Fruit fly (Drosophila melanogaster) whole organism, embryonic: ENCODE data around the gene CG10621.
A peak's percentile ranks its signal among the peaks of the same experiment; 100 is the strongest.

ENCODE experiments used
- ATbp ChIP-seq: fragments of 200-800 bp; sonication (Bioruptor generic); optimal IDR thresholded peaks from 2 replicates; lab custom pipeline; 2017; ENCODE audit warnings: missing biosample characterization, mild to moderate bottlenecking, missing genetic modification characterization, missing genetic modification reagents
- Abd-B ChIP-seq: fragments of 200-800 bp; sonication (Bioruptor generic); optimal IDR thresholded peaks from 2 replicates; lab custom pipeline; 2018; ENCODE audit warnings: missing biosample characterization, mild to moderate bottlenecking, missing genetic modification characterization, moderate library complexity
- Bteb2 ChIP-seq: fragments of 200-800 bp; sonication (Bioruptor generic); optimal IDR thresholded peaks from 2 replicates; lab custom pipeline; 2016; ENCODE audit warnings: missing biosample characterization, missing genetic modification characterization
- CG10431 ChIP-seq: fragments of 200-800 bp; sonication (Bioruptor generic); optimal IDR thresholded peaks from 3 replicates; lab custom pipeline; 2018; ENCODE audit warnings: missing biosample characterization, mild to moderate bottlenecking, missing genetic modification characterization
- CG10543 ChIP-seq: fragments of 200-800 bp; sonication (Bioruptor generic); optimal IDR thresholded peaks from 3 replicates; lab custom pipeline; 2017; ENCODE audit warnings: missing biosample characterization, mild to moderate bottlenecking, missing genetic modification characterization, moderate library complexity
- CG11247 ChIP-seq: fragments of 200-800 bp; sonication (Bioruptor generic); IDR thresholded peaks from 2 replicates; pipeline ENCODE4 v1.3.6; 2022; ENCODE audit warnings: missing biosample characterization, missing genetic modification characterization
- CG11696 ChIP-seq: fragments of 200-800 bp; sonication (Bioruptor generic); IDR thresholded peaks from 2 replicates; pipeline ENCODE4 v1.3.6; 2022; ENCODE audit warnings: missing biosample characterization, missing genetic modification characterization
- CG12659 ChIP-seq: fragments of 200-800 bp; sonication (Bioruptor generic); optimal IDR thresholded peaks from 3 replicates; lab custom pipeline; 2017; ENCODE audit warnings: mild to moderate bottlenecking, missing biosample characterization, missing genetic modification reagents, missing genetic modification characterization
- CG13287 ChIP-seq: fragments of 200-800 bp; sonication (Bioruptor generic); IDR thresholded peaks from 2 replicates; pipeline ENCODE4 v1.3.6; 2022; ENCODE audit warnings: missing biosample characterization, missing genetic modification characterization; ENCODE audit not compliant: partially characterized antibody
- CG14050 ChIP-seq: fragments of 200-800 bp; sonication (Bioruptor generic); IDR thresholded peaks from 3 replicates; pipeline ENCODE4 v1.3.6; 2022; ENCODE audit warnings: missing biosample characterization, missing genetic modification characterization
- CG14667 ChIP-seq: fragments of 200-800 bp; sonication (Bioruptor generic); IDR thresholded peaks from 2 replicates; pipeline ENCODE4 v1.3.6; 2022; ENCODE audit warnings: missing biosample characterization, missing genetic modification characterization
- CG1529 ChIP-seq: fragments of 200-800 bp; sonication (Bioruptor generic); optimal IDR thresholded peaks from 3 replicates; lab custom pipeline; 2018; ENCODE audit warnings: missing biosample characterization, missing genetic modification characterization
- CG15601 ChIP-seq: fragments of 200-800 bp; sonication (Bioruptor generic); optimal IDR thresholded peaks from 3 replicates; lab custom pipeline; 2019; ENCODE audit warnings: missing biosample characterization, mild to moderate bottlenecking, missing genetic modification characterization, moderate library complexity
- CG17568 ChIP-seq: fragments of 200-800 bp; sonication (Bioruptor generic); optimal IDR thresholded peaks from 2 replicates; lab custom pipeline; 2018; ENCODE audit warnings: missing biosample characterization, mild to moderate bottlenecking, missing genetic modification characterization, moderate library complexity
- CG17802 ChIP-seq: fragments of 200-800 bp; sonication (Bioruptor generic); optimal IDR thresholded peaks from 2 replicates; lab custom pipeline; 2018; ENCODE audit warnings: missing biosample characterization, mild to moderate bottlenecking, missing genetic modification characterization, moderate library complexity
- CG18599 ChIP-seq: fragments of 200-800 bp; sonication (Bioruptor generic); optimal IDR thresholded peaks from 3 replicates; lab custom pipeline; 2017; ENCODE audit warnings: missing biosample characterization, missing genetic modification characterization, mild to moderate bottlenecking, moderate library complexity, missing genetic modification reagents
- CG18619 ChIP-seq: fragments of 200-800 bp; sonication (Bioruptor generic); optimal IDR thresholded peaks from 3 replicates; lab custom pipeline; 2017; ENCODE audit warnings: missing biosample characterization, mild to moderate bottlenecking, missing genetic modification characterization
- CG18764 ChIP-seq: fragments of 200-800 bp; sonication (Bioruptor generic); optimal IDR thresholded peaks from 3 replicates; lab custom pipeline; 2016; ENCODE audit warnings: missing biosample characterization, missing genetic modification characterization
- CG2678 ChIP-seq: fragments of 200-800 bp; sonication (Bioruptor generic); optimal IDR thresholded peaks from 3 replicates; lab custom pipeline; 2019; ENCODE audit warnings: missing biosample characterization, mild to moderate bottlenecking, missing genetic modification characterization, moderate library complexity
- CG30403 ChIP-seq: fragments of 200-800 bp; sonication (Bioruptor generic); optimal IDR thresholded peaks from 3 replicates; lab custom pipeline; 2016; ENCODE audit warnings: missing biosample characterization, missing genetic modification characterization
- CG3281 ChIP-seq: fragments of 200-800 bp; sonication (Bioruptor generic); optimal IDR thresholded peaks from 3 replicates; lab custom pipeline; 2017; ENCODE audit warnings: missing biosample characterization, mild to moderate bottlenecking, missing genetic modification characterization
- CG3407 ChIP-seq: fragments of 200-800 bp; sonication (Bioruptor generic); optimal IDR thresholded peaks from 2 replicates; lab custom pipeline; 2018; ENCODE audit warnings: missing biosample characterization, mild to moderate bottlenecking, missing genetic modification characterization
- CG34376 ChIP-seq: fragments of 200-800 bp; sonication (Bioruptor generic); optimal IDR thresholded peaks from 2 replicates; lab custom pipeline; 2018; ENCODE audit warnings: missing biosample characterization, mild to moderate bottlenecking, missing genetic modification characterization
- CG3995 ChIP-seq: fragments of 200-800 bp; sonication (Bioruptor generic); optimal IDR thresholded peaks from 3 replicates; lab custom pipeline; 2016; ENCODE audit warnings: missing biosample characterization, missing genetic modification characterization
- CG6683 ChIP-seq: fragments of 200-800 bp; sonication (Bioruptor generic); optimal IDR thresholded peaks from 2 replicates; lab custom pipeline; 2017; ENCODE audit warnings: missing biosample characterization, mild to moderate bottlenecking, missing genetic modification characterization, missing genetic modification reagents
- CG7928 ChIP-seq: fragments of 200-800 bp; sonication (Bioruptor generic); optimal IDR thresholded peaks from 2 replicates; lab custom pipeline; 2017; ENCODE audit warnings: missing biosample characterization, mild to moderate bottlenecking, missing genetic modification characterization
- CG8281 ChIP-seq: fragments of 200-800 bp; sonication (Bioruptor generic); optimal IDR thresholded peaks from 2 replicates; lab custom pipeline; 2018; ENCODE audit warnings: missing biosample characterization, mild to moderate bottlenecking, missing genetic modification characterization, moderate library complexity
- CG8924 ChIP-seq: fragments of 200-800 bp; optimal IDR thresholded peaks from 3 replicates; lab custom pipeline; 2019; ENCODE audit warnings: missing biosample characterization, mild to moderate bottlenecking, missing genetic modification characterization, moderate library complexity
- CG9876 ChIP-seq: fragments of 200-800 bp; sonication (Bioruptor generic); optimal IDR thresholded peaks from 2 replicates; lab custom pipeline; 2016; ENCODE audit warnings: missing biosample characterization, missing genetic modification characterization
- Drgx ChIP-seq: fragments of 200-800 bp; sonication (Bioruptor generic); IDR thresholded peaks from 2 replicates; pipeline ENCODE4 v1.3.6; 2022; ENCODE audit warnings: missing biosample characterization, missing genetic modification characterization
- E2f1 ChIP-seq: fragments of 200-800 bp; sonication (Bioruptor generic); IDR thresholded peaks from 2 replicates; pipeline ENCODE4 v1.3.6; 2022; ENCODE audit warnings: missing biosample characterization, missing genetic modification characterization
- Gug ChIP-seq: fragments of 200-800 bp; sonication (Bioruptor generic); IDR thresholded peaks from 4 replicates; pipeline ENCODE4 v1.3.6; 2022; ENCODE audit warnings: missing biosample characterization, missing genetic modification characterization
- HmgD ChIP-seq: fragments of 200-800 bp; sonication (Bioruptor generic); optimal IDR thresholded peaks from 3 replicates; lab custom pipeline; 2016; ENCODE audit warnings: missing biosample characterization, missing genetic modification characterization
- bcd ChIP-seq: fragments of 200-800 bp; sonication (Bioruptor generic); optimal IDR thresholded peaks from 2 replicates; lab custom pipeline; 2017; ENCODE audit warnings: missing biosample characterization, mild to moderate bottlenecking, missing genetic modification characterization
- bigmax ChIP-seq: fragments of 200-800 bp; sonication (Bioruptor generic); optimal IDR thresholded peaks from 2 replicates; lab custom pipeline; 2018; ENCODE audit warnings: missing biosample characterization, mild to moderate bottlenecking, missing genetic modification characterization
- bowl ChIP-seq: fragments of 200-800 bp; sonication (Bioruptor generic); IDR thresholded peaks from 2 replicates; pipeline ENCODE4 v1.3.6; 2022; ENCODE audit warnings: missing biosample characterization, missing genetic modification characterization
- br ChIP-seq: fragments of >200 bp; optimal IDR thresholded peaks from 2 replicates; lab custom pipeline; 2017
- cwo ChIP-seq: fragments of 200-800 bp; sonication (Bioruptor generic); optimal IDR thresholded peaks from 3 replicates; lab custom pipeline; 2017; ENCODE audit warnings: missing biosample characterization, missing genetic modification characterization, mild to moderate bottlenecking, moderate library complexity, missing genetic modification reagents
- eve ChIP-seq, 2 experiments: fragments of >200 bp; optimal IDR thresholded peaks; 2 replicates each; lab custom pipeline; 2017; ENCODE audit warnings: missing biosample characterization in 2 of 2, missing genetic modification characterization in 2 of 2
- pan ChIP-seq, 4 experiments: fragments of >200 bp in 3 of 4; fragments of 200-800 bp in 1 of 4; sonication (Bioruptor generic) in 1 of 4; optimal IDR thresholded peaks in 3 of 4; IDR thresholded peaks in 1 of 4; 2 replicates each; pipeline versions ENCODE4 v1.3.6 to Lab custom; 2017 to 2022; ENCODE audit warnings: missing biosample characterization in 2 of 4, missing genetic modification characterization in 2 of 4, mixed read lengths in 1 of 4
- pros ChIP-seq: fragments of 200-800 bp; sonication (Bioruptor generic); optimal IDR thresholded peaks from 3 replicates; lab custom pipeline; 2019; ENCODE audit warnings: missing biosample characterization, mild to moderate bottlenecking, missing genetic modification characterization, moderate library complexity
- ranshi ChIP-seq: fragments of 200-800 bp; sonication (Bioruptor generic); IDR thresholded peaks from 2 replicates; pipeline ENCODE4 v1.3.6; 2022; ENCODE audit warnings: missing biosample characterization, missing genetic modification characterization
- rib ChIP-seq: fragments of 200-800 bp; sonication (Bioruptor generic); IDR thresholded peaks from 2 replicates; pipeline ENCODE4 v1.3.6; 2022; ENCODE audit warnings: missing biosample characterization, missing genetic modification characterization
- scrt ChIP-seq: fragments of 200-800 bp; sonication (Bioruptor generic); optimal IDR thresholded peaks from 2 replicates; lab custom pipeline; 2018; ENCODE audit warnings: missing biosample characterization, mild to moderate bottlenecking, missing genetic modification characterization, moderate library complexity
- slou ChIP-seq: fragments of 200-800 bp; sonication (Bioruptor generic); optimal IDR thresholded peaks from 3 replicates; lab custom pipeline; 2016; ENCODE audit warnings: missing biosample characterization, missing genetic modification characterization
- sob ChIP-seq: fragments of 200-800 bp; sonication (Bioruptor generic); IDR thresholded peaks from 2 replicates; pipeline ENCODE4 v1.3.6; 2022; ENCODE audit warnings: missing biosample characterization, missing genetic modification characterization
- tll ChIP-seq, 2 experiments: fragments of 200-800 bp in 1 of 2; fragments of >200 bp in 1 of 2; sonication (Bioruptor generic) in 1 of 2; optimal IDR thresholded peaks; 2 replicates each; lab custom pipeline; 2017 to 2019; ENCODE audit warnings: missing biosample characterization in 2 of 2, missing genetic modification characterization in 2 of 2, mild to moderate bottlenecking in 1 of 2, moderate library complexity in 1 of 2
- tup ChIP-seq: fragments of 200-800 bp; sonication (Bioruptor generic); optimal IDR thresholded peaks from 2 replicates; lab custom pipeline; 2016; ENCODE audit warnings: missing biosample characterization, mild to moderate bottlenecking, missing genetic modification characterization, moderate library complexity
- usp ChIP-seq: fragments of >200 bp; optimal IDR thresholded peaks from 2 replicates; lab custom pipeline; 2017; ENCODE audit warnings: missing biosample characterization, missing genetic modification characterization
- zf30C ChIP-seq: fragments of 200-800 bp; sonication (Bioruptor generic); optimal IDR thresholded peaks from 3 replicates; lab custom pipeline; 2018; ENCODE audit warnings: missing biosample characterization, mild to moderate bottlenecking, missing genetic modification characterization

CG10621 gene

DNA sequence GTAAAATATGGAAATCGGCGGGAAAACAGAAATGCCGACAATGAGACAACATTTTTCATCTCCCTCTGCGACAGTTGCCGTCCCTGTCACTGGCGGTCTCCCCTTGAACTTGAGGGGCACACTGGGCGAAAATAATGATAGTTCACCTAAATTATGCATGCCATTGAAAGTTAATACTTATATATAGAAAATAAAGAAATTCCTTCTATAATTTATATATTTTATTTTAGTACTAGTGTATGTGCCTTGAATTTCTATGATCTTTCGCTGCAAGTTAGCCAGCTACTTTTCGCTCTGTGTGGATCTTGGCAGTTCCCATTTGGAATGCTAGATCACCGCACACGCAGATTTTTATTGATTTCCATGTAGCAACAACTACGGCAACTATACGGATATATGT lies 47.6 kb downstream of the CG10621 start (continued):
- TF ChIP-seq ranshi (GFP tag; lab: Robert Waterston, UW) (peak; percentile 50; the same call in 1 of the 2 replicates), CG2678 (peak; percentile 57), CG13287 (no peak), CG3407 (GFP tag; lab: Kevin White, UChicago) (no peak), Drgx (GFP tag; lab: Robert Waterston, UW) (no peak), CG14050 (GFP tag; lab: Robert Waterston, UW) (no peak), bcd (GFP tag; lab: Kevin White, UChicago) (peak; percentile 28), slou (no peak), CG10431 (GFP tag; lab: Kevin White, UChicago) (no peak), tll (GFP tag; optimal IDR thresholded peaks at IDR 0.05; lab: Kevin White, UChicago) (no peak), CG7928 (no peak), cwo (GFP tag; lab: Kevin White, UChicago) (peak; percentile 5), CG17802 (tag; lab: Kevin White, UChicago) (no peak), usp (no peak), scrt (GFP tag; lab: Kevin White, UChicago) (no peak), CG3995 (no peak), CG10543 (no peak), CG3281 (GFP tag; lab: Kevin White, UChicago) (no peak), CG11696 (0 out of 2 replicates have a peak, but pooled peaks have one; percentile 10), CG34376 (GFP tag; lab: Kevin White, UChicago) (no peak), rib (GFP tag; lab: Robert Waterston, UW) (no peak), ATbp (GFP tag; lab: Kevin White, UChicago) (no peak), Abd-B (GFP tag; lab: Kevin White, UChicago) (peak; percentile 34), bowl (GFP tag; lab: Robert Waterston, UW) (no peak), CG18764 (GFP tag; lab: Kevin White, UChicago) (peak; percentile 25), Bteb2 (GFP tag; lab: Kevin White, UChicago) (no peak), sob (GFP tag; lab: Robert Waterston, UW) (no peak; the same call in 1 of the 2 replicates), br (no peak), CG18599 (GFP tag; lab: Kevin White, UChicago) (peak; percentile 21), eve (GFP tag; optimal IDR thresholded peaks at IDR 0.05; lab: Kevin White, UChicago) (no peak), CG6683 (no peak), CG8281 (tag; lab: Kevin White, UChicago) (no peak), pan (optimal IDR thresholded peaks at IDR 0.05; lab: Kevin White, UChicago) (no peak), pan (GFP tag; optimal IDR thresholded peaks at IDR 0.05 in 1 of 2, IDR thresholded peaks at IDR 0.05 in 1 of 2) (peak in 1 of 2 experiments; percentile 48), CG17568 (no peak), CG14667 (GFP tag; lab: Robert Waterston, UW) (peak; percentile 21; the same call in 1 of the 2 replicates), CG18619 (GFP tag; lab: Kevin White, UChicago) (peak; percentile 6), CG30403 (no peak), CG8924 (tag; lab: Kevin White, UChicago) (peak; percentile 6), E2f1 (GFP tag; lab: Robert Waterston, UW) (peak; percentile 44), zf30C (GFP tag; lab: Kevin White, UChicago) (peak; percentile 11), bigmax (GFP tag; lab: Kevin White, UChicago) (no peak), CG9876 (GFP tag; lab: Kevin White, UChicago) (no peak), Gug (GFP tag; lab: Robert Waterston, UW) (no peak), CG15601 (tag; lab: Kevin White, UChicago) (peak; percentile 57), HmgD (GFP tag; lab: Kevin White, UChicago) (no peak), CG11247 (GFP tag; lab: Robert Waterston, UW) (no peak), tup (GFP tag; lab: Kevin White, UChicago) (peak; percentile 56), CG12659 (GFP tag; lab: Kevin White, UChicago) (no peak), CG1529 (no peak), pros (no peak)
